Fruit fly (Drosophila melanogaster) whole organism, embryonic: ENCODE measurements around the gene CG10317.
A peak's percentile ranks its signal among the peaks of the same experiment; 100 is the strongest.

Experiments
- Atf6 ChIP-seq: fragments of 200-800 bp; sonication (Bioruptor generic); IDR thresholded peaks from 2 replicates; pipeline ENCODE4 v1.3.6; 2022; ENCODE audit warnings: missing biosample characterization, missing genetic modification characterization
- BEAF-32 ChIP-seq: fragments of 200-800 bp; sonication (Bioruptor generic); optimal IDR thresholded peaks from 3 replicates; lab custom pipeline; 2017; ENCODE audit warnings: missing biosample characterization, missing genetic modification characterization, mild to moderate bottlenecking, moderate library complexity, missing genetic modification reagents
- Bteb2 ChIP-seq: fragments of 200-800 bp; sonication (Bioruptor generic); optimal IDR thresholded peaks from 2 replicates; lab custom pipeline; 2016; ENCODE audit warnings: missing biosample characterization, missing genetic modification characterization
- CG10274 ChIP-seq: fragments of 200-800 bp; sonication (Bioruptor generic); optimal IDR thresholded peaks from 3 replicates; lab custom pipeline; 2017; ENCODE audit warnings: missing biosample characterization, mild to moderate bottlenecking, missing genetic modification characterization
- CG11085 ChIP-seq: fragments of 200-800 bp; sonication (Bioruptor generic); IDR thresholded peaks from 2 replicates; pipeline ENCODE4 v1.3.6; 2022; ENCODE audit warnings: missing biosample characterization, missing genetic modification characterization
- CG13775 ChIP-seq: fragments of 200-800 bp; sonication (Bioruptor generic); optimal IDR thresholded peaks from 3 replicates; lab custom pipeline; 2017; ENCODE audit warnings: missing biosample characterization, mild to moderate bottlenecking, missing genetic modification characterization
- CG14014 ChIP-seq: fragments of 200-800 bp; sonication (Bioruptor generic); IDR thresholded peaks from 2 replicates; pipeline ENCODE4 v1.3.6; 2022; ENCODE audit warnings: missing biosample characterization, missing genetic modification characterization
- CG18011 ChIP-seq: fragments of 200-800 bp; sonication (Bioruptor generic); optimal IDR thresholded peaks from 2 replicates; lab custom pipeline; 2017; ENCODE audit warnings: missing biosample characterization, missing genetic modification characterization, mild to moderate bottlenecking, moderate library complexity, missing genotype
- CG2712 ChIP-seq: fragments of 200-800 bp; optimal IDR thresholded peaks from 3 replicates; lab custom pipeline; 2019; ENCODE audit warnings: missing biosample characterization, mild to moderate bottlenecking, missing genetic modification characterization, moderate library complexity
- CG2875 ChIP-seq: fragments of 200-800 bp; sonication (Bioruptor generic); optimal IDR thresholded peaks from 2 replicates; lab custom pipeline; 2017; ENCODE audit warnings: missing biosample characterization, mild to moderate bottlenecking, missing genetic modification characterization, missing genetic modification reagents
- CG33557 ChIP-seq: fragments of 200-800 bp; sonication (Bioruptor generic); optimal IDR thresholded peaks from 2 replicates; lab custom pipeline; 2019; ENCODE audit warnings: missing biosample characterization, mild to moderate bottlenecking, missing genetic modification characterization, moderate library complexity
- CG4360 ChIP-seq: fragments of 200-800 bp; sonication (Bioruptor generic); IDR thresholded peaks from 2 replicates; pipeline ENCODE4 v1.3.6; 2022; ENCODE audit warnings: missing biosample characterization, missing genetic modification characterization
- CG4707 ChIP-seq: fragments of 200-800 bp; sonication (Bioruptor generic); optimal IDR thresholded peaks from 2 replicates; lab custom pipeline; 2018; ENCODE audit warnings: missing biosample characterization, mild to moderate bottlenecking, missing genetic modification characterization, moderate library complexity
- CG5245 ChIP-seq: fragments of 200-800 bp; sonication (Bioruptor generic); optimal IDR thresholded peaks from 3 replicates; lab custom pipeline; 2016; ENCODE audit warnings: missing biosample characterization, missing genetic modification characterization
- CG6272 ChIP-seq: fragments of 200-800 bp; sonication (Bioruptor generic); IDR thresholded peaks from 2 replicates; pipeline ENCODE4 v1.3.6; 2022; ENCODE audit warnings: missing biosample characterization, missing genetic modification characterization
- CG8281 ChIP-seq: fragments of 200-800 bp; sonication (Bioruptor generic); optimal IDR thresholded peaks from 2 replicates; lab custom pipeline; 2018; ENCODE audit warnings: missing biosample characterization, mild to moderate bottlenecking, missing genetic modification characterization, moderate library complexity
- CG8359 ChIP-seq: fragments of 200-800 bp; sonication (Bioruptor generic); optimal IDR thresholded peaks from 2 replicates; lab custom pipeline; 2017; ENCODE audit warnings: missing biosample characterization, mild to moderate bottlenecking, missing genetic modification characterization, borderline replicate concordance
- CG9876 ChIP-seq: fragments of 200-800 bp; sonication (Bioruptor generic); optimal IDR thresholded peaks from 2 replicates; lab custom pipeline; 2016; ENCODE audit warnings: missing biosample characterization, missing genetic modification characterization
- CHES-1-like ChIP-seq: fragments of 200-800 bp; sonication (Bioruptor generic); optimal IDR thresholded peaks from 2 replicates; lab custom pipeline; 2016; ENCODE audit warnings: missing biosample characterization, missing genetic modification characterization
- Chrac-16 ChIP-seq: fragments of 200-800 bp; sonication (Bioruptor generic); optimal IDR thresholded peaks from 3 replicates; lab custom pipeline; 2016; ENCODE audit warnings: missing biosample characterization, missing genetic modification characterization
- CrebB ChIP-seq: fragments of 200-800 bp; sonication (Bioruptor generic); optimal IDR thresholded peaks from 3 replicates; lab custom pipeline; 2018; ENCODE audit warnings: missing biosample characterization, mild to moderate bottlenecking, missing genetic modification characterization
- D19A ChIP-seq: fragments of 200-800 bp; optimal IDR thresholded peaks from 3 replicates; lab custom pipeline; 2019; ENCODE audit warnings: missing biosample characterization, mild to moderate bottlenecking, missing genetic modification characterization, moderate library complexity
- D19B ChIP-seq: fragments of 200-800 bp; sonication (Bioruptor generic); optimal IDR thresholded peaks from 2 replicates; lab custom pipeline; 2017; ENCODE audit warnings: missing biosample characterization, mild to moderate bottlenecking, missing genetic modification characterization
- Drgx ChIP-seq: fragments of 200-800 bp; sonication (Bioruptor generic); IDR thresholded peaks from 2 replicates; pipeline ENCODE4 v1.3.6; 2022; ENCODE audit warnings: missing biosample characterization, missing genetic modification characterization
- Hr78 ChIP-seq, 2 experiments: fragments of 200-800 bp in 1 of 2; fragments of >200 bp in 1 of 2; sonication (Bioruptor generic) in 1 of 2; optimal IDR thresholded peaks; 2 replicates each; lab custom pipeline; 2017 to 2019; ENCODE audit warnings: missing biosample characterization in 2 of 2, missing genetic modification characterization in 2 of 2, mild to moderate bottlenecking in 1 of 2, moderate library complexity in 1 of 2
- Jarid2 ChIP-seq: fragments of 200-800 bp; sonication (Bioruptor generic); optimal IDR thresholded peaks from 3 replicates; lab custom pipeline; 2017; ENCODE audit warnings: mild to moderate bottlenecking, missing biosample characterization, missing genetic modification reagents, missing genetic modification characterization
- Max ChIP-seq: fragments of 200-800 bp; sonication (Bioruptor generic); optimal IDR thresholded peaks from 2 replicates; lab custom pipeline; 2016; ENCODE audit warnings: missing biosample characterization, mild to moderate bottlenecking, missing genetic modification characterization
- Med ChIP-seq: fragments of 200-800 bp; sonication (Bioruptor generic); peaks from one replicate; lab custom pipeline; 2016; ENCODE audit warnings: missing biosample characterization, missing genetic modification characterization, mild to moderate bottlenecking, inconsistent platforms, moderate library complexity
- Sin3A ChIP-seq: fragments of >200 bp; optimal IDR thresholded peaks from 2 replicates; lab custom pipeline; 2018
- Sry-δ ChIP-seq: fragments of 200-800 bp; sonication (Bioruptor generic); optimal IDR thresholded peaks from 2 replicates; lab custom pipeline; 2016; ENCODE audit warnings: missing biosample characterization, missing genetic modification characterization
- al ChIP-seq: fragments of 200-800 bp; sonication (Bioruptor generic); IDR thresholded peaks from 2 replicates; pipeline ENCODE4 v1.3.6; 2022; ENCODE audit warnings: missing biosample characterization, missing genetic modification characterization
- bsh ChIP-seq, 2 experiments: fragments of 200-800 bp; sonication (Bioruptor generic); optimal IDR thresholded peaks; 2 replicates each; lab custom pipeline; 2017 to 2018; ENCODE audit warnings: mild to moderate bottlenecking in 2 of 2, missing biosample characterization in 2 of 2, missing genetic modification characterization in 2 of 2, moderate library complexity in 1 of 2
- crc ChIP-seq: fragments of 200-800 bp; sonication (Bioruptor generic); optimal IDR thresholded peaks from 2 replicates; lab custom pipeline; 2016; ENCODE audit warnings: missing biosample characterization, missing genetic modification characterization
- fu2 ChIP-seq: fragments of 200-800 bp; sonication (Bioruptor generic); optimal IDR thresholded peaks from 2 replicates; lab custom pipeline; 2016; ENCODE audit warnings: missing biosample characterization, missing genetic modification characterization
- grau ChIP-seq: fragments of 200-800 bp; optimal IDR thresholded peaks from 3 replicates; lab custom pipeline; 2019; ENCODE audit warnings: missing biosample characterization, mild to moderate bottlenecking, missing genetic modification characterization, moderate library complexity
- gro ChIP-seq: fragments of 200-800 bp; sonication (Bioruptor generic); optimal IDR thresholded peaks from 2 replicates; lab custom pipeline; 2016; ENCODE audit warnings: missing biosample characterization, missing genetic modification characterization
- hb ChIP-seq: fragments of 200-800 bp; sonication (Bioruptor generic); IDR thresholded peaks from 3 replicates; pipeline ENCODE4 v1.3.6; 2022; ENCODE audit warnings: missing biosample characterization, missing genetic modification characterization; ENCODE audit not compliant: partially characterized antibody
- kni ChIP-seq: fragments of 200-800 bp; sonication (Bioruptor generic); optimal IDR thresholded peaks from 3 replicates; lab custom pipeline; 2017; ENCODE audit warnings: mild to moderate bottlenecking, missing biosample characterization, missing genetic modification reagents, missing genetic modification characterization
- lbe ChIP-seq: fragments of 200-800 bp; sonication (Bioruptor generic); optimal IDR thresholded peaks from 2 replicates; lab custom pipeline; 2016; ENCODE audit warnings: missing biosample characterization, mild to moderate bottlenecking, missing genetic modification characterization
- nerfin-1 ChIP-seq: fragments of 200-800 bp; sonication (Bioruptor generic); optimal IDR thresholded peaks from 3 replicates; lab custom pipeline; 2019; ENCODE audit warnings: missing biosample characterization, mild to moderate bottlenecking, missing genetic modification characterization, moderate library complexity
- nom ChIP-seq: fragments of 200-800 bp; sonication (Bioruptor generic); optimal IDR thresholded peaks from 2 replicates; lab custom pipeline; 2017; ENCODE audit warnings: missing biosample characterization, missing genetic modification characterization, mild to moderate bottlenecking, moderate library complexity, missing genetic modification reagents
- onecut ChIP-seq: fragments of 200-800 bp; sonication (Bioruptor generic); IDR thresholded peaks from 2 replicates; pipeline ENCODE4 v1.3.6; 2022; ENCODE audit warnings: missing biosample characterization, missing genetic modification characterization
- ranshi ChIP-seq: fragments of 200-800 bp; sonication (Bioruptor generic); IDR thresholded peaks from 2 replicates; pipeline ENCODE4 v1.3.6; 2022; ENCODE audit warnings: missing biosample characterization, missing genetic modification characterization
- sens ChIP-seq: fragments of 200-800 bp; sonication (Bioruptor generic); peaks from one replicate; lab custom pipeline; 2016; ENCODE audit warnings: missing biosample characterization, missing genetic modification characterization
- tin ChIP-seq: fragments of 200-800 bp; sonication (Bioruptor generic); optimal IDR thresholded peaks from 3 replicates; lab custom pipeline; 2016; ENCODE audit warnings: missing biosample characterization, missing genetic modification characterization
- trh ChIP-seq: fragments of 200-800 bp; sonication (Bioruptor generic); optimal IDR thresholded peaks from 2 replicates; lab custom pipeline; 2016; ENCODE audit warnings: missing biosample characterization, missing genetic modification characterization

The CG10317 gene

dm6 chr3R:16341817-16342374 is 28.4 kb downstream of the CG10317 start, which contains the start of the genes SF2 and pad (continued):
- peak; percentile 77 for TF ChIP-seq fu2 (GFP tag; lab: Kevin White, UChicago)
- TF ChIP-seq CG10274 (GFP tag; lab: Kevin White, UChicago) = no peak
- TF ChIP-seq CG14014 (GFP tag; lab: Robert Waterston, UW) = peak; percentile 68
- TF ChIP-seq Chrac-16 = peak; percentile 87
- TF ChIP-seq Hr78 (GFP tag; optimal IDR thresholded peaks at IDR 0.05; lab: Kevin White, UChicago) = no peak
- peak; percentile 12 for TF ChIP-seq CG8281 (tag; lab: Kevin White, UChicago)
- TF ChIP-seq Sin3A = peak; percentile 96
- peak; percentile 98 for TF ChIP-seq Sry-δ (GFP tag; lab: Kevin White, UChicago)
- TF ChIP-seq al (GFP tag; lab: Robert Waterston, UW) = peak; percentile 72
- TF ChIP-seq D19B (GFP tag; lab: Kevin White, UChicago) = peak; percentile 93
- TF ChIP-seq Max (GFP tag; lab: Kevin White, UChicago) = peak; percentile 87
- TF ChIP-seq CG33557 (GFP tag; lab: Kevin White, UChicago) = peak; percentile 78
- TF ChIP-seq tin (GFP tag; lab: Kevin White, UChicago) = peak; percentile 88
- TF ChIP-seq CG4707 = no peak
- TF ChIP-seq kni (GFP tag; lab: Kevin White, UChicago) = peak; percentile 68
- TF ChIP-seq trh (GFP tag; lab: Kevin White, UChicago) = peak; percentile 59
- TF ChIP-seq, all 482 proteins: peak for 376

- TF ChIP-seq Med = peak; percentile 49
- TF ChIP-seq nom = peak; percentile 46
- peak; percentile 45 for TF ChIP-seq Drgx
- TF ChIP-seq sens (GFP tag; lab: Kevin White, UChicago) = peak; percentile 11
- TF ChIP-seq bsh (GFP tag; optimal IDR thresholded peaks at IDR 0.05; lab: Kevin White, UChicago) = peak in 1 of 2 experiments; percentile 15
- no peak for TF ChIP-seq CG8359
These were observed 29.7 kb downstream of the CG10317 start for dm6 chr3R:16340610-16341009.

- TF ChIP-seq CG11085 (no peak), Bteb2 (GFP tag; lab: Kevin White, UChicago) (no peak), D19A (tag; lab: Kevin White, UChicago) (no peak), Atf6 (GFP tag; lab: Robert Waterston, UW) (0 out of 2 replicates have a peak, but pooled peaks have one; percentile 29), ranshi (GFP tag; lab: Robert Waterston, UW) (0 out of 2 replicates have a peak, but pooled peaks have one; percentile 22), hb (0 out of 3 replicates have a peak, but pooled peaks have one; percentile 12), crc (GFP tag; lab: Kevin White, UChicago) (no peak), CG13775 (GFP tag; lab: Kevin White, UChicago) (no peak), CG5245 (GFP tag; lab: Kevin White, UChicago) (no peak), CG6272 (GFP tag; lab: Robert Waterston, UW) (no peak), CG18011 (GFP tag; lab: Kevin White, UChicago) (no peak), CG2875 (GFP tag; lab: Kevin White, UChicago) (no peak)
These were observed 30.9 kb downstream of the CG10317 start, which contains the start of gene Sulf1 for dm6 chr3R:16339475-16339874. Sulf1 (minus strand) TSS chr3R:16339575.

- TF ChIP-seq onecut (GFP tag; lab: Robert Waterston, UW) (0 out of 2 replicates have a peak, but pooled peaks have one; percentile 18), CG2712 (tag; lab: Kevin White, UChicago) (peak; percentile 51), CHES-1-like (GFP tag; lab: Kevin White, UChicago) (peak; percentile 10), lbe (GFP tag; lab: Kevin White, UChicago) (peak; percentile 29), BEAF-32 (GFP tag; lab: Kevin White, UChicago) (peak; percentile 49), CG4360 (GFP tag; lab: Robert Waterston, UW) (peak; percentile 97), CG11085 (no peak), Sry-δ (GFP tag; lab: Kevin White, UChicago) (peak; percentile 51), CrebB (tag; lab: Kevin White, UChicago) (peak; percentile 57), Jarid2 (GFP tag; lab: Kevin White, UChicago) (peak; percentile 86), CG9876 (GFP tag; lab: Kevin White, UChicago) (no peak), gro (GFP tag; lab: Kevin White, UChicago) (peak; percentile 40), grau (peak; percentile 25), nerfin-1 (tag; lab: Kevin White, UChicago) (peak; percentile 39)
These were observed 32.0 kb downstream of the CG10317 start for dm6 chr3R:16338342-16338741.
